Worm (Caenorhabditis elegans) whole organism, early embryonic: Measurements from ENCODE around the gene bbln-1.

Experiments
- ama-1 ChIP-seq: fragments of 150-350 bp; optimal IDR thresholded peaks from 2 replicates; lab custom pipeline; 2014
- ceh-13 ChIP-seq: fragments of 200-800 bp; sonication (Bioruptor generic); optimal IDR thresholded peaks from 2 replicates; lab custom pipeline; 2018; ENCODE audit warnings: mild to moderate bottlenecking, missing genetic modification characterization, missing compliant biosample characterization
- pes-1 ChIP-seq: fragments of 200-800 bp; sonication (Bioruptor generic); IDR thresholded peaks from 2 replicates; pipeline ENCODE4 v1.3.6; 2022; ENCODE audit warnings: missing genetic modification reagents, missing genetic modification characterization, missing compliant biosample characterization
- scrt-1 ChIP-seq: fragments of 200-800 bp; sonication (Bioruptor generic); IDR thresholded peaks from 2 replicates; pipeline ENCODE4 v1.3.6; 2022; ENCODE audit warnings: missing genetic modification characterization, missing compliant biosample characterization
- tbx-11 ChIP-seq: fragments of 200-800 bp; sonication (Bioruptor generic); IDR thresholded peaks from 2 replicates; pipeline ENCODE4 v1.3.6; 2022; ENCODE audit warnings: missing genetic modification characterization, missing compliant biosample characterization

DNA sequence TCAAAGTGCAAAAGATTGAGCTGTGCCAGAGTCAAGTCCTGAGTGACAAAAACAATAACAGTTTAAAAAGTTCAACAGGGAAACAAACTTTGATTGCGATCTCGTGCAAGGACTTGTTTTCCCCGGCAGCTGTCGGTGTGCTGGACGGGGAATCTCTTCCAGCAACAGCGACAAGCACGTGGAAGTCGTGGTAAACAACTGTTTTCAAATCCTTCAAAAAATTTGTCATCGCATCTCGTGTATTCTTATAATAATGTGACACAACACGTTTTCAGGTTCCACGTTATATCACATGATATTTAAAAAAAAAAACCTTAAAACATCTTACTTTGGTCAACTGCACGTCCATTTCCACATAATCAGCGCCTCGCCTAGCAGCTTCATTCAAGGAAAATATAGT, 43.7 kb downstream of the bbln-1 start:
- no peak for TF ChIP-seq pes-1
- no peak for TF ChIP-seq ceh-13 (GFP tag; lab: Kevin White, UChicago)
- TF ChIP-seq scrt-1 (GFP tag; lab: Robert Waterston, UW) = no peak
- TF ChIP-seq ama-1 = no peak
- no peak for TF ChIP-seq tbx-11 (GFP tag; lab: Robert Waterston, UW)
